Worm (Caenorhabditis elegans) whole organism, early embryonic: ENCODE measurements around the gene W07G4.8.

Experiments
- ama-1 ChIP-seq: fragments of 150-350 bp; optimal IDR thresholded peaks from 2 replicates; lab custom pipeline; 2014
- flt-1 ChIP-seq: fragments of 200-800 bp; sonication (Bioruptor generic); IDR thresholded peaks from 2 replicates; pipeline ENCODE4 v1.3.6; 2022; ENCODE audit warnings: missing genetic modification characterization, missing compliant biosample characterization
- hnd-1 ChIP-seq: sonication (generic microtip); optimal IDR thresholded peaks from 2 replicates; lab custom pipeline; 2016; ENCODE audit warnings: missing genetic modification characterization, missing compliant biosample characterization
- tbx-37 ChIP-seq: fragments of 200-800 bp; sonication (Bioruptor generic); conservative IDR thresholded peaks from 2 replicates; pipeline ENCODE4 v1.3.6; 2022; ENCODE audit warnings: missing genetic modification reagents, missing genetic modification characterization, missing compliant biosample characterization

DNA sequence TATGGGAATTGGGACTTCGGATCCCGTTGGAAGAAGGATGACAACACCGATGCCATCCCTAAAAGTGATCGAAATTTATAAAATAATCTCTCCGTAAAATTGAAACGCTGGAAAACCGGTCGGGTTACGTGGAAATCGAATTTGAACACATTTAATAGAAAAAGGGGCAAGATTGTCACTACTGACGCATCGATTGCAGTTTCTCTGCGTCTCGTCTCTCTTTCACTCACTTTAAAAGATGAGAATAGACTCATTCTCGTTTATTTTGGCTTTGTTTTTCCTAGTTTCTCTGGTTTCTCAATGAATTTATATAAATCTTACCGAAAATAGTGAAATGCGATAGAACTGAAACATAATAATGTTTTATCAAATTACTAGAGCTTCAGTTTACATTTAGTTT is 7.7 kb downstream of the W07G4.8 start, which contains the start of gene scyl-1:
- peak; percentile 31; the same call in 1 of the 2 replicates for TF ChIP-seq flt-1 (GFP tag; lab: Robert Waterston, UW)
- 0 out of 2 replicates have a peak, but pooled peaks have one; percentile 16 for TF ChIP-seq tbx-37 (GFP tag; lab: Robert Waterston, UW)
- TF ChIP-seq ama-1 (lab: Kevin White, UChicago) = no peak
- no peak for TF ChIP-seq hnd-1 (tag; lab: Kevin White, UChicago)
